Worm (Caenorhabditis elegans) whole organism, L1 larva: ENCODE measurements around the gene T03F7.5.
A peak's percentile ranks its signal among the peaks of the same experiment; 100 is the strongest.
"Not testable (repeated sequence)": the region's sequence is repeated elsewhere in the genome, so short reads cannot be mapped to it uniquely, and the experiment has no call there.

ENCODE experiments used
- Y116A8C.19 ChIP-seq: sonication (generic microtip); optimal IDR thresholded peaks from 2 replicates; lab custom pipeline; 2016; ENCODE audit warnings: missing compliant biosample characterization, missing genetic modification characterization, borderline replicate concordance
- alr-1 ChIP-seq: fragments of 200-800 bp; sonication (Bioruptor generic); optimal IDR thresholded peaks from 2 replicates; lab custom pipeline; 2018; ENCODE audit warnings: borderline replicate concordance, mild to moderate bottlenecking, missing genetic modification characterization, missing compliant biosample characterization
- ama-1 ChIP-seq: fragments of 150-350 bp; optimal IDR thresholded peaks from 2 replicates; lab custom pipeline; 2014
- blmp-1 ChIP-seq: fragments of 150-350 bp; optimal IDR thresholded peaks from 2 replicates; lab custom pipeline; 2014; ENCODE audit warnings: missing biosample characterization, missing genetic modification characterization
- ceh-63 ChIP-seq: fragments of 200-800 bp; sonication (Bioruptor generic); optimal IDR thresholded peaks from 2 replicates; lab custom pipeline; 2018; ENCODE audit warnings: mild to moderate bottlenecking, missing genetic modification characterization, missing compliant biosample characterization
- ceh-82 ChIP-seq, 3 experiments: fragments of 150-350 bp in 1 of 3; sonication (generic microtip) in 2 of 3; optimal IDR thresholded peaks; 2 replicates each; lab custom pipeline; 2014 to 2017; ENCODE audit warnings: missing biosample characterization in 3 of 3, missing genetic modification characterization in 3 of 3
- ceh-88 ChIP-seq: fragments of 200-800 bp; sonication (Bioruptor generic); IDR thresholded peaks from 2 replicates; pipeline ENCODE4 v1.3.6; 2022; ENCODE audit warnings: missing genetic modification characterization, missing compliant biosample characterization
- efl-1 ChIP-seq, 4 experiments: fragments of 150-350 bp; optimal IDR thresholded peaks in 3 of 4; peaks in 1 of 4; 1 replicate in 1 of 4; 2 replicates in 3 of 4; lab custom pipeline; 2014; ENCODE audit warnings: missing biosample characterization in 2 of 4, missing genetic modification characterization in 2 of 4, missing genetic modification reagents in 2 of 4
- efl-3 ChIP-seq: fragments of 200-800 bp; sonication (Bioruptor generic); optimal IDR thresholded peaks from 2 replicates; lab custom pipeline; 2018; ENCODE audit warnings: mild to moderate bottlenecking, missing genetic modification characterization, missing compliant biosample characterization
- egl-13 ChIP-seq: sonication (generic microtip); optimal IDR thresholded peaks from 2 replicates; lab custom pipeline; 2016; ENCODE audit warnings: missing genotype, missing genetic modification reagents, missing genetic modification characterization, missing compliant biosample characterization
- egl-27 ChIP-seq, 2 experiments: fragments of 150-350 bp in 1 of 2; sonication (generic microtip); optimal IDR thresholded peaks; 3 replicates each; lab custom pipeline; 2017 to 2018; ENCODE audit warnings: missing biosample characterization in 2 of 2, missing genetic modification characterization in 2 of 2, missing genetic modification reagents in 2 of 2
- ets-5 ChIP-seq: fragments of 200-800 bp; sonication (Bioruptor generic); IDR thresholded peaks from 2 replicates; pipeline ENCODE4 v1.3.6; 2022; ENCODE audit warnings: missing genetic modification characterization, missing compliant biosample characterization
- fkh-4 ChIP-seq: sonication (generic microtip); optimal IDR thresholded peaks from 2 replicates; lab custom pipeline; 2016; ENCODE audit warnings: missing compliant biosample characterization, missing genetic modification characterization, borderline replicate concordance
- fkh-8 ChIP-seq: sonication (generic microtip); optimal IDR thresholded peaks from 2 replicates; lab custom pipeline; 2016; ENCODE audit warnings: mild to moderate bottlenecking, missing genetic modification characterization, missing compliant biosample characterization
- hlh-17 ChIP-seq: fragments of 200-800 bp; sonication (Bioruptor generic); optimal IDR thresholded peaks from 2 replicates; lab custom pipeline; 2018; ENCODE audit warnings: missing genetic modification characterization, mild to moderate bottlenecking, missing compliant biosample characterization, moderate library complexity, borderline replicate concordance
- hpl-2 ChIP-seq: fragments of 150-350 bp; optimal IDR thresholded peaks from 2 replicates; lab custom pipeline; 2014; ENCODE audit warnings: missing biosample characterization, missing genetic modification reagents, missing genetic modification characterization
- jun-1 ChIP-seq: fragments of 150-350 bp; optimal IDR thresholded peaks from 2 replicates; lab custom pipeline; 2014; ENCODE audit warnings: missing biosample characterization, missing genetic modification reagents, missing genetic modification characterization
- lin-13 ChIP-seq: fragments of 150-350 bp; optimal IDR thresholded peaks from 2 replicates; lab custom pipeline; 2014; ENCODE audit warnings: missing biosample characterization, missing genetic modification reagents, missing genetic modification characterization
- lin-14 ChIP-seq: fragments of 200-800 bp; sonication (Bioruptor generic); optimal IDR thresholded peaks from 2 replicates; lab custom pipeline; 2018; ENCODE audit warnings: mild to moderate bottlenecking, missing genetic modification characterization, moderate library complexity, missing compliant biosample characterization
- mab-9 ChIP-seq: fragments of 200-800 bp; sonication (Bioruptor generic); IDR thresholded peaks from 2 replicates; pipeline ENCODE4 v1.3.6; 2022; ENCODE audit warnings: missing genetic modification reagents, missing genetic modification characterization, missing compliant biosample characterization
- mep-1 ChIP-seq: fragments of 150-350 bp; optimal IDR thresholded peaks from 2 replicates; lab custom pipeline; 2014; ENCODE audit warnings: missing biosample characterization, missing genetic modification characterization
- nhr-11 ChIP-seq: fragments of 150-350 bp; optimal IDR thresholded peaks from 2 replicates; lab custom pipeline; 2014; ENCODE audit warnings: missing biosample characterization, missing genetic modification characterization
- nhr-20 ChIP-seq: sonication (generic microtip); optimal IDR thresholded peaks from 2 replicates; lab custom pipeline; 2016; ENCODE audit warnings: mild to moderate bottlenecking, missing genetic modification characterization, missing compliant biosample characterization
- nhr-28 ChIP-seq: fragments of 150-350 bp; optimal IDR thresholded peaks from 2 replicates; lab custom pipeline; 2014; ENCODE audit warnings: missing biosample characterization, missing genetic modification characterization
- nhr-71 ChIP-seq: sonication (generic microtip); optimal IDR thresholded peaks from 2 replicates; lab custom pipeline; 2016; ENCODE audit warnings: mild to moderate bottlenecking, missing genetic modification characterization, moderate library complexity, missing compliant biosample characterization
- nhr-76 ChIP-seq: sonication (generic microtip); optimal IDR thresholded peaks from 2 replicates; lab custom pipeline; 2017; ENCODE audit warnings: missing biosample characterization, missing genetic modification characterization
- nhr-85 ChIP-seq: sonication (generic microtip); peaks from one replicate; lab custom pipeline; 2016; ENCODE audit warnings: missing genetic modification characterization, inconsistent platforms, missing compliant biosample characterization
- nhr-90 ChIP-seq: sonication (generic microtip); optimal IDR thresholded peaks from 2 replicates; lab custom pipeline; 2016; ENCODE audit warnings: mild to moderate bottlenecking, missing genetic modification characterization, missing compliant biosample characterization; ENCODE audit not compliant: poor library complexity
- pqm-1 ChIP-seq: sonication (generic microtip); optimal IDR thresholded peaks from 3 replicates; lab custom pipeline; 2017; ENCODE audit warnings: missing biosample characterization, missing genetic modification characterization
- rnt-1 ChIP-seq: sonication (generic microtip); optimal IDR thresholded peaks from 2 replicates; lab custom pipeline; 2016; ENCODE audit warnings: mild to moderate bottlenecking, missing genetic modification characterization, moderate library complexity, missing compliant biosample characterization
- sox-4 ChIP-seq: sonication (generic microtip); optimal IDR thresholded peaks from 2 replicates; lab custom pipeline; 2016; ENCODE audit warnings: missing genetic modification characterization, missing compliant biosample characterization
- swsn-7 ChIP-seq: sonication (generic microtip); optimal IDR thresholded peaks from 2 replicates; lab custom pipeline; 2016; ENCODE audit warnings: missing genetic modification characterization, missing compliant biosample characterization
- unc-130 ChIP-seq: fragments of 150-350 bp; optimal IDR thresholded peaks from 2 replicates; lab custom pipeline; 2017; ENCODE audit warnings: missing biosample characterization, missing genetic modification characterization, inconsistent platforms
- unc-86 ChIP-seq: sonication (generic microtip); optimal IDR thresholded peaks from 2 replicates; lab custom pipeline; 2016; ENCODE audit warnings: missing genetic modification characterization, missing compliant biosample characterization
- unc-98 ChIP-seq: fragments of 200-800 bp; sonication (Bioruptor generic); IDR thresholded peaks from 2 replicates; pipeline ENCODE4 v1.3.6; 2022; ENCODE audit warnings: missing genetic modification characterization, missing compliant biosample characterization
- xbp-1 ChIP-seq: sonication (generic microtip); optimal IDR thresholded peaks from 2 replicates; lab custom pipeline; 2016; ENCODE audit warnings: missing genetic modification characterization, missing compliant biosample characterization

T03F7.5 gene

ce11 chrV:11299406-11299805 lies 874 bp upstream of the T03F7.5 start:
- TF ChIP-seq swsn-7 (tag; lab: Kevin White, UChicago): no peak
- peak; percentile 54 for TF ChIP-seq jun-1 (tag; lab: Kevin White, UChicago)

- TF ChIP-seq mep-1 (no peak), hpl-2 (GFP tag; lab: Kevin White, UChicago) (no peak), mab-9 (no peak), nhr-76 (no peak), ceh-88 (no peak)
Measured at ce11 chrV:11294393-11294792, 4.1 kb downstream of the T03F7.5 start, which contains the start of gene T03F7.6. Gene T03F7.6, plus strand, starts transcription at chrV:11294693.

- TF ChIP-seq fkh-4 (tag; lab: Kevin White, UChicago): no peak
- no peak for TF ChIP-seq alr-1 (tag; lab: Kevin White, UChicago)
- TF ChIP-seq rnt-1 (tag; lab: Kevin White, UChicago): no peak
- TF ChIP-seq nhr-28 (tag; lab: Kevin White, UChicago): no peak
- TF ChIP-seq nhr-20: no peak
- TF ChIP-seq xbp-1 (tag; lab: Kevin White, UChicago): no peak
- TF ChIP-seq unc-130 (tag; lab: Kevin White, UChicago): no peak
- TF ChIP-seq hlh-17: no peak
- TF ChIP-seq sox-4: no peak
- TF ChIP-seq fkh-8 (tag; lab: Kevin White, UChicago): no peak
- no peak for TF ChIP-seq efl-3 (GFP tag; lab: Kevin White, UChicago)
- TF ChIP-seq mep-1: no peak
- no peak for TF ChIP-seq ama-1
- TF ChIP-seq lin-13 (GFP tag; lab: Kevin White, UChicago): no peak
- no peak for TF ChIP-seq nhr-90
- no peak for TF ChIP-seq nhr-11
- no peak for TF ChIP-seq pqm-1 (tag; lab: Kevin White, UChicago)
- TF ChIP-seq nhr-71 (tag; lab: Kevin White, UChicago): no peak
Measured at ce11 chrV:11292682-11293081, 5.8 kb downstream of the T03F7.5 start.

- TF ChIP-seq egl-27 (tag; optimal IDR thresholded peaks at IDR 0.05; lab: Kevin White, UChicago): no peak
- no peak for TF ChIP-seq efl-3 (GFP tag; lab: Kevin White, UChicago)
- no peak for TF ChIP-seq unc-98 (GFP tag; lab: Robert Waterston, UW)
- TF ChIP-seq nhr-76: no peak
- no peak for TF ChIP-seq egl-13 (tag; lab: Kevin White, UChicago)
- TF ChIP-seq nhr-85: no peak
- TF ChIP-seq Y116A8C.19 (tag; lab: Kevin White, UChicago): no peak
- no peak for TF ChIP-seq ceh-82 (tag; optimal IDR thresholded peaks at IDR 0.05; lab: Kevin White, UChicago)
- TF ChIP-seq ets-5 (GFP tag; lab: Robert Waterston, UW): no peak
- no peak for TF ChIP-seq blmp-1
- TF ChIP-seq ceh-63 (GFP tag; lab: Kevin White, UChicago): no peak
- no peak for TF ChIP-seq jun-1 (tag; lab: Kevin White, UChicago)
- TF ChIP-seq nhr-11: no peak
- no peak for TF ChIP-seq nhr-28 (tag; lab: Kevin White, UChicago)
- TF ChIP-seq pqm-1 (tag; lab: Kevin White, UChicago): no peak
- TF ChIP-seq unc-86 (tag; lab: Kevin White, UChicago): no peak
- no peak for TF ChIP-seq lin-14
Measured at ce11 chrV:11290888-11291287, 7.6 kb downstream of the T03F7.5 start, which contains the start of gene C03E10.1. Gene C03E10.1, plus strand, starts transcription at chrV:11291188.

- TF ChIP-seq efl-1 (optimal IDR thresholded peaks at IDR 0.05; lab: Kevin White, UChicago): not testable (repeated sequence)
- peak in 1 of 2 experiments; percentile 40 for TF ChIP-seq efl-1 (GFP tag; optimal IDR thresholded peaks at IDR 0.05 in 1 of 2; lab: Kevin White, UChicago)
Measured at ce11 chrV:11286114-11286513, 12.4 kb downstream of the T03F7.5 start, which contains the start of gene C03E10.3. Gene C03E10.3, plus strand, starts transcription at chrV:11286414.
